Worm (Caenorhabditis elegans) whole organism, L4 larva: ENCODE results near the gene srh-282.
A peak's percentile ranks its signal among the peaks of the same experiment; 100 is the strongest.

Experiments used
- F49E8.2 ChIP-seq: sonication (generic microtip); optimal IDR thresholded peaks from 2 replicates; lab custom pipeline; 2016; ENCODE audit warnings: missing compliant biosample characterization, mild to moderate bottlenecking, missing genetic modification characterization, borderline replicate concordance
- R02D3.7 ChIP-seq: fragments of 150-350 bp; sonication (generic microtip); optimal IDR thresholded peaks from 3 replicates; lab custom pipeline; 2014; ENCODE audit warnings: missing biosample characterization, missing genetic modification characterization
- aha-1 ChIP-seq: fragments of 150-350 bp; peaks from one replicate; lab custom pipeline; 2014; ENCODE audit warnings: missing biosample characterization, missing genetic modification characterization
- ama-1 ChIP-seq: fragments of 150-350 bp; optimal IDR thresholded peaks from 2 replicates; lab custom pipeline; 2014; ENCODE audit warnings: inconsistent platforms, mixed read lengths
- ceh-32 ChIP-seq: sonication (generic microtip); optimal IDR thresholded peaks from 2 replicates; lab custom pipeline; 2016; ENCODE audit warnings: mild to moderate bottlenecking, missing genetic modification characterization, missing compliant biosample characterization; ENCODE audit not compliant: poor library complexity
- ceh-62 ChIP-seq: sonication (generic microtip); optimal IDR thresholded peaks from 2 replicates; lab custom pipeline; 2017; ENCODE audit warnings: missing biosample characterization, missing genetic modification characterization
- ceh-82 ChIP-seq: sonication (generic microtip); optimal IDR thresholded peaks from 2 replicates; lab custom pipeline; 2017; ENCODE audit warnings: missing biosample characterization, missing genetic modification characterization
- cey-2 ChIP-seq: sonication (generic microtip); optimal IDR thresholded peaks from 3 replicates; lab custom pipeline; 2017; ENCODE audit warnings: missing genetic modification characterization, mild to moderate bottlenecking, missing compliant biosample characterization, antibody characterized with exemption, borderline replicate concordance; ENCODE audit not compliant: insufficient read depth
- daf-8 ChIP-seq: fragments of 200-800 bp; sonication (Bioruptor generic); IDR thresholded peaks from 2 replicates; pipeline ENCODE4 v1.3.6; 2022; ENCODE audit warnings: missing genetic modification characterization, missing compliant biosample characterization
- dmd-6 ChIP-seq: fragments of 200-800 bp; sonication (Bioruptor generic); IDR thresholded peaks from 2 replicates; pipeline ENCODE4 v1.3.6; 2022; ENCODE audit warnings: missing genetic modification reagents, missing genetic modification characterization, missing compliant biosample characterization
- dmd-8 ChIP-seq: fragments of 200-800 bp; sonication (Bioruptor generic); IDR thresholded peaks from 2 replicates; pipeline ENCODE4 v1.3.6; 2022; ENCODE audit warnings: missing genetic modification characterization, missing compliant biosample characterization
- dpl-1 ChIP-seq: fragments of 150-350 bp; optimal IDR thresholded peaks from 2 replicates; lab custom pipeline; 2014; ENCODE audit warnings: missing biosample characterization, missing genetic modification reagents, missing genetic modification characterization
- duxl-1 ChIP-seq: sonication (generic microtip); optimal IDR thresholded peaks from 2 replicates; lab custom pipeline; 2016; ENCODE audit warnings: mild to moderate bottlenecking, missing genetic modification characterization, moderate library complexity, missing compliant biosample characterization; ENCODE audit not compliant: poor library complexity
- dve-1 ChIP-seq: sonication (generic microtip); optimal IDR thresholded peaks from 2 replicates; lab custom pipeline; 2017; ENCODE audit warnings: antibody characterized with exemption, mild to moderate bottlenecking, missing genetic modification characterization, missing compliant biosample characterization; ENCODE audit not compliant: insufficient read depth
- hif-1 ChIP-seq, 2 experiments: sonication (generic microtip); optimal IDR thresholded peaks; 2 replicates each; lab custom pipeline; 2016 to 2017; ENCODE audit warnings: missing compliant biosample characterization in 2 of 2, missing genetic modification characterization in 2 of 2, missing genetic modification reagents in 2 of 2, missing genotype in 2 of 2, mild to moderate bottlenecking in 1 of 2
- hlh-11 ChIP-seq: fragments of 200-800 bp; sonication (Bioruptor generic); optimal IDR thresholded peaks from 2 replicates; lab custom pipeline; 2018; ENCODE audit warnings: mild to moderate bottlenecking, missing genetic modification characterization, missing compliant biosample characterization
- hlh-30 ChIP-seq: sonication (generic microtip); optimal IDR thresholded peaks from 2 replicates; lab custom pipeline; 2017; ENCODE audit warnings: antibody characterized with exemption, mild to moderate bottlenecking, missing genetic modification characterization, missing compliant biosample characterization; ENCODE audit not compliant: insufficient read depth
- hmg-1.1 ChIP-seq: fragments of 200-800 bp; sonication (Bioruptor generic); IDR thresholded peaks from 2 replicates; pipeline ENCODE4 v1.3.6; 2022; ENCODE audit warnings: missing genetic modification reagents, missing genetic modification characterization, missing compliant biosample characterization
- jun-1 ChIP-seq: fragments of 150-350 bp; optimal IDR thresholded peaks from 2 replicates; lab custom pipeline; 2014; ENCODE audit warnings: missing biosample characterization, missing genetic modification reagents, missing genetic modification characterization
- lin-13 ChIP-seq: fragments of 150-350 bp; optimal IDR thresholded peaks from 2 replicates; lab custom pipeline; 2014; ENCODE audit warnings: missing biosample characterization, missing genetic modification reagents, missing genetic modification characterization
- lin-15B ChIP-seq: fragments of 150-350 bp; sonication (generic microtip); optimal IDR thresholded peaks from 3 replicates; lab custom pipeline; 2014; ENCODE audit warnings: missing biosample characterization, missing genetic modification characterization
- lin-38 ChIP-seq: fragments of 200-800 bp; sonication (Bioruptor generic); IDR thresholded peaks from 2 replicates; pipeline ENCODE4 v1.3.6; 2022; ENCODE audit warnings: missing genetic modification reagents, missing genetic modification characterization, missing compliant biosample characterization
- lin-39 ChIP-seq: fragments of 150-350 bp; optimal IDR thresholded peaks from 2 replicates; lab custom pipeline; 2014; ENCODE audit warnings: missing biosample characterization, missing genetic modification reagents, missing genetic modification characterization
- lsy-2 ChIP-seq, 2 experiments: fragments of 150-350 bp in 1 of 2; sonication (generic microtip) in 1 of 2; optimal IDR thresholded peaks; 2 replicates each; lab custom pipeline; 2014 to 2017; ENCODE audit warnings: missing biosample characterization in 2 of 2, missing genetic modification characterization in 2 of 2
- mdl-1 ChIP-seq, 2 experiments: fragments of 150-350 bp in 1 of 2; sonication (generic microtip) in 1 of 2; optimal IDR thresholded peaks; 2 replicates each; lab custom pipeline; 2014 to 2017; ENCODE audit warnings: missing biosample characterization in 2 of 2, missing genetic modification characterization in 2 of 2
- mdt-29 ChIP-seq: fragments of 200-800 bp; sonication (Bioruptor generic); IDR thresholded peaks from 2 replicates; pipeline ENCODE4 v1.3.6; 2022; ENCODE audit warnings: missing genetic modification reagents, missing genetic modification characterization, missing compliant biosample characterization
- mep-1 ChIP-seq: fragments of 150-350 bp; sonication (generic microtip); optimal IDR thresholded peaks from 3 replicates; lab custom pipeline; 2014; ENCODE audit warnings: missing biosample characterization, missing genetic modification characterization
- mes-2 ChIP-seq: sonication (generic microtip); optimal IDR thresholded peaks from 2 replicates; lab custom pipeline; 2016; ENCODE audit warnings: missing genotype, mild to moderate bottlenecking, missing genetic modification characterization, missing compliant biosample characterization; ENCODE audit not compliant: poor library complexity, severe bottlenecking
- mxl-3 ChIP-seq: fragments of 200-800 bp; sonication (Bioruptor generic); optimal IDR thresholded peaks from 2 replicates; lab custom pipeline; 2018; ENCODE audit warnings: mild to moderate bottlenecking, missing genetic modification characterization, missing compliant biosample characterization
- nhr-102 ChIP-seq: sonication (generic microtip); optimal IDR thresholded peaks from 2 replicates; lab custom pipeline; 2016; ENCODE audit warnings: mild to moderate bottlenecking, missing genetic modification characterization, moderate library complexity, missing compliant biosample characterization
- nhr-11 ChIP-seq: fragments of 150-350 bp; optimal IDR thresholded peaks from 2 replicates; lab custom pipeline; 2014; ENCODE audit warnings: missing biosample characterization, missing genetic modification characterization
- nhr-25 ChIP-seq: sonication (generic microtip); optimal IDR thresholded peaks from 2 replicates; lab custom pipeline; 2017; ENCODE audit warnings: missing genetic modification characterization, mild to moderate bottlenecking, missing compliant biosample characterization, antibody characterized with exemption, moderate library complexity, borderline replicate concordance; ENCODE audit not compliant: insufficient read depth
- nhr-28 ChIP-seq: fragments of 150-350 bp; optimal IDR thresholded peaks from 2 replicates; lab custom pipeline; 2014; ENCODE audit warnings: missing biosample characterization, missing genetic modification characterization
- nhr-6 ChIP-seq: fragments of 150-350 bp; optimal IDR thresholded peaks from 2 replicates; lab custom pipeline; 2014; ENCODE audit warnings: missing biosample characterization, missing genetic modification characterization
- nhr-77 ChIP-seq: fragments of 150-350 bp; optimal IDR thresholded peaks from 2 replicates; lab custom pipeline; 2014; ENCODE audit warnings: missing biosample characterization, missing genetic modification characterization
- php-3 ChIP-seq: fragments of 200-800 bp; sonication (Bioruptor generic); IDR thresholded peaks from 2 replicates; pipeline ENCODE4 v1.3.6; 2022; ENCODE audit warnings: missing genetic modification reagents, missing genetic modification characterization, missing compliant biosample characterization
- rbr-2 ChIP-seq: sonication (generic microtip); optimal IDR thresholded peaks from 2 replicates; lab custom pipeline; 2016; ENCODE audit warnings: missing genotype, missing genetic modification characterization, missing compliant biosample characterization
- skn-1 ChIP-seq: fragments of 150-350 bp; optimal IDR thresholded peaks from 2 replicates; lab custom pipeline; 2014; ENCODE audit warnings: missing biosample characterization, missing genetic modification characterization
- snpc-4 ChIP-seq: fragments of 150-350 bp; optimal IDR thresholded peaks from 2 replicates; lab custom pipeline; 2014; ENCODE audit warnings: missing biosample characterization, missing genetic modification characterization
- tra-1 ChIP-seq: fragments of 200-800 bp; sonication (Bioruptor generic); IDR thresholded peaks from 2 replicates; pipeline ENCODE4 v1.3.6; 2022; ENCODE audit warnings: missing genetic modification reagents, missing genetic modification characterization, missing compliant biosample characterization
- unc-130 ChIP-seq: sonication (generic microtip); optimal IDR thresholded peaks from 2 replicates; lab custom pipeline; 2016; ENCODE audit warnings: missing genetic modification reagents, missing genetic modification characterization, missing compliant biosample characterization
- unc-39 ChIP-seq: sonication (generic microtip); optimal IDR thresholded peaks from 2 replicates; lab custom pipeline; 2017; ENCODE audit warnings: missing biosample characterization, missing genetic modification characterization
- unc-62 ChIP-seq, 3 experiments: fragments of 150-350 bp in 1 of 3; sonication (generic microtip); optimal IDR thresholded peaks in 2 of 3; peaks in 1 of 3; 1 replicate in 1 of 3; 2 replicates in 2 of 3; lab custom pipeline; 2014 to 2017; ENCODE audit warnings: missing biosample characterization in 3 of 3, missing genetic modification characterization in 3 of 3, missing genetic modification reagents in 3 of 3, missing genotype in 1 of 3
- ztf-11 ChIP-seq: fragments of 150-350 bp; optimal IDR thresholded peaks from 2 replicates; lab custom pipeline; 2014; ENCODE audit warnings: missing biosample characterization, missing genetic modification characterization
- ztf-7 ChIP-seq: fragments of 150-350 bp; optimal IDR thresholded peaks from 2 replicates; lab custom pipeline; 2014; ENCODE audit warnings: missing biosample characterization, missing genetic modification characterization

srh-282 gene

ce11 chrIV:255379-255857 lies 17.8 kb downstream of the srh-282 start, which contains the start of gene rcat-1:
TSS of gene rcat-1 (minus strand) at chrIV:255429.
- TF ChIP-seq hmg-1.1 (GFP tag; lab: Robert Waterston, UW) (peak; percentile 49; the same call in 1 of the 2 replicates), hlh-30 (tag; lab: Kevin White, UChicago) (peak; percentile 88), lin-15B (tag; lab: Kevin White, UChicago) (peak; percentile 61), jun-1 (no peak), daf-8 (GFP tag; lab: Robert Waterston, UW) (no peak), php-3 (GFP tag; lab: Robert Waterston, UW) (0 out of 2 replicates have a peak, but pooled peaks have one; percentile 12), nhr-6 (tag; lab: Kevin White, UChicago) (peak; percentile 89), ama-1 (lab: Kevin White, UChicago) (peak; percentile 42), nhr-11 (tag; lab: Kevin White, UChicago) (peak; percentile 73), hif-1 (tag; optimal IDR thresholded peaks at IDR 0.05; lab: Kevin White, UChicago) (peak in 1 of 2 experiments; percentile 61), mes-2 (tag; lab: Kevin White, UChicago) (peak; percentile 92), mep-1 (tag; lab: Kevin White, UChicago) (peak; percentile 74), ztf-7 (tag; lab: Kevin White, UChicago) (peak; percentile 22), tra-1 (no peak), unc-130 (no peak), nhr-25 (tag; lab: Kevin White, UChicago) (peak; percentile 40), skn-1 (tag; lab: Kevin White, UChicago) (no peak), mdl-1 (tag; optimal IDR thresholded peaks at IDR 0.05; lab: Kevin White, UChicago) (peak in 1 of 2 experiments; percentile 55), ceh-32 (no peak), unc-62 (GFP tag; optimal IDR thresholded peaks at IDR 0.05 in 1 of 2; lab: Kevin White, UChicago) (peak in 1 of 2 experiments; percentile 49), unc-62 (tag; optimal IDR thresholded peaks at IDR 0.05; lab: Kevin White, UChicago) (no peak), lsy-2 (tag; optimal IDR thresholded peaks at IDR 0.05; lab: Kevin White, UChicago) (peak; percentile 29 to 90), duxl-1 (tag; lab: Kevin White, UChicago) (no peak), rbr-2 (tag; lab: Kevin White, UChicago) (peak; percentile 47), ztf-11 (tag; lab: Kevin White, UChicago) (no peak), nhr-77 (tag; lab: Kevin White, UChicago) (peak; percentile 85), R02D3.7 (tag; lab: Kevin White, UChicago) (peak; percentile 100), dve-1 (tag; lab: Kevin White, UChicago) (peak; percentile 83), mdt-29 (GFP tag; lab: Robert Waterston, UW) (no peak), lin-38 (GFP tag; lab: Robert Waterston, UW) (peak; percentile 95), dpl-1 (GFP tag; lab: Kevin White, UChicago) (peak; percentile 95), lin-13 (peak; percentile 71), hlh-11 (tag; lab: Kevin White, UChicago) (peak; percentile 1), nhr-28 (tag; lab: Kevin White, UChicago) (peak; percentile 47)

ce11 chrIV:252454-252853 lies 20.7 kb downstream of the srh-282 start, which contains the start of gene grl-19:
TSS of gene grl-19 (minus strand) at chrIV:252554.
- no peak for TF ChIP-seq snpc-4 (tag; lab: Kevin White, UChicago)
- TF ChIP-seq jun-1: no peak
- TF ChIP-seq skn-1 (tag; lab: Kevin White, UChicago): no peak
- peak; percentile 64 for TF ChIP-seq aha-1
- TF ChIP-seq F49E8.2 (tag; lab: Kevin White, UChicago): no peak

DNA sequence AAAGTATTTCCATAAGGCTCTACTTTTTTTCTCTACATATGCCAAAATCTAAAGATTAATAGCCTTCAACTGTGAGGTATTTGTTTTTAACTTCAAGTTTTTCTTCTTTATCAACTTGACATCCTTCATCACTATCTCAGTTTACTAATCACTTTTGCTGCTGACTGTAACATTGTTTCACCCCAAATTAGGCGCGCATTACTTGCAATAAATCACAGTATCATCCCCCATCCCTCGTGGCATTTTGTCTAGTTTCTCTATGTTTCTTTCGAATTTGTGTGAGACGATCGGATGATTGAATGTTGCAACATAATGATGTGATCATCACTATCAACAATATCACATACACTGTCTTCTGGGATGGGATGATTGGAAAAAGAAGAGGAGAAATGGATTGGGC lies 25.7 kb downstream of the srh-282 start:
- no peak for TF ChIP-seq unc-130
- no peak for TF ChIP-seq ztf-11 (tag; lab: Kevin White, UChicago)
- TF ChIP-seq hlh-11 (tag; lab: Kevin White, UChicago): peak; percentile 66
- TF ChIP-seq nhr-102 (tag; lab: Kevin White, UChicago): no peak
- no peak for TF ChIP-seq unc-39 (tag; lab: Kevin White, UChicago)
- TF ChIP-seq nhr-28 (tag; lab: Kevin White, UChicago): peak; percentile 78
- peak; percentile 69 to 95 for TF ChIP-seq mdl-1 (tag; optimal IDR thresholded peaks at IDR 0.05; lab: Kevin White, UChicago)
- TF ChIP-seq tra-1: 0 out of 2 replicates have a peak, but pooled peaks have one; percentile 47
- TF ChIP-seq cey-2 (tag; lab: Kevin White, UChicago): peak; percentile 51
- TF ChIP-seq ceh-82: no peak
- no peak for TF ChIP-seq dmd-8
- TF ChIP-seq ceh-62 (tag; lab: Kevin White, UChicago): no peak
- TF ChIP-seq skn-1 (tag; lab: Kevin White, UChicago): no peak
- TF ChIP-seq dmd-6 (GFP tag; lab: Robert Waterston, UW): peak; percentile 13; the same call in 1 of the 2 replicates
- peak; percentile 73 for TF ChIP-seq mxl-3
- peak; percentile 2 for TF ChIP-seq lin-13
- TF ChIP-seq lin-39 (tag; lab: Kevin White, UChicago): no peak
- peak; percentile 85 for TF ChIP-seq hlh-30 (tag; lab: Kevin White, UChicago)
